Fruit fly (Drosophila melanogaster) whole organism, embryonic: ENCODE measurements around the gene siz.

Source experiments
- CG11085 ChIP-seq: fragments of 200-800 bp; sonication (Bioruptor generic); IDR thresholded peaks from 2 replicates; pipeline ENCODE4 v1.3.6; 2022; ENCODE audit warnings: missing biosample characterization, missing genetic modification characterization
- CG12155 ChIP-seq: fragments of 200-800 bp; sonication (Bioruptor generic); optimal IDR thresholded peaks from 3 replicates; lab custom pipeline; 2016; ENCODE audit warnings: missing biosample characterization, missing genetic modification characterization
- NfI ChIP-seq: fragments of 200-800 bp; sonication (Bioruptor generic); optimal IDR thresholded peaks from 3 replicates; lab custom pipeline; 2018; ENCODE audit warnings: missing biosample characterization, mild to moderate bottlenecking, missing genetic modification characterization, moderate library complexity
- Sox100B ChIP-seq: fragments of 200-800 bp; sonication (Bioruptor generic); optimal IDR thresholded peaks from 3 replicates; lab custom pipeline; 2018; ENCODE audit warnings: missing biosample characterization, mild to moderate bottlenecking, missing genetic modification characterization
- bowl ChIP-seq: fragments of 200-800 bp; sonication (Bioruptor generic); IDR thresholded peaks from 2 replicates; pipeline ENCODE4 v1.3.6; 2022; ENCODE audit warnings: missing biosample characterization, missing genetic modification characterization

DNA sequence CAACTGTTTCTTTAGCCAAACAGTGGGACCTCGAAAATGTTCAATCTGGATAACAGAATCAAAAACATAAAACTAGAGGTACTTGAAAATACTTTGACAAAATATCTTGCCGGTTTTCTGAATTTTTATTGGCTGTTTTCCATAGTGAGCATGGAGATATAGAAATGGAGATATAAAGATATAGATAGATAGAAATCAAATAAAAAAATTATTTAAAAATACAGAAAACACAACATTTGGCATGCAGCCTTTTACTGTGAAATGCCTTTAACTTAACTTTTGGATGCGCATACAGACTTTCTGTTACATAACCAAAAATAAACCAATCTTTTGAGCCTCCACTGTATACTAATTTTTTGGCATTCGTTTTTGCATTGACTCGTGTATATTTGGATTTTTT is 66.1 kb downstream of the siz start:
- TF ChIP-seq Sox100B (GFP tag; lab: Kevin White, UChicago) (no peak), NfI (no peak), bowl (GFP tag; lab: Robert Waterston, UW) (no peak), CG12155 (GFP tag; lab: Kevin White, UChicago) (no peak), CG11085 (no peak)
